Fruit fly (Drosophila melanogaster) whole organism, embryonic: ENCODE data around the gene unk.
A peak's percentile ranks its signal among the peaks of the same experiment; 100 is the strongest.

Experiments
- Awh ChIP-seq: fragments of 200-800 bp; sonication (Bioruptor generic); IDR thresholded peaks from 2 replicates; pipeline ENCODE4, ENCODE4 v1.3.6; 2022; ENCODE audit warnings: missing biosample characterization, missing genetic modification characterization
- CG10543 ChIP-seq: fragments of 200-800 bp; sonication (Bioruptor generic); optimal IDR thresholded peaks from 3 replicates; lab custom pipeline; 2017; ENCODE audit warnings: missing biosample characterization, mild to moderate bottlenecking, missing genetic modification characterization, moderate library complexity
- CG12219 ChIP-seq: fragments of 200-800 bp; sonication (Bioruptor generic); optimal IDR thresholded peaks from 3 replicates; lab custom pipeline; 2018; ENCODE audit warnings: missing biosample characterization, mild to moderate bottlenecking, missing genetic modification characterization
- CG15073 ChIP-seq: fragments of 200-800 bp; sonication (Bioruptor generic); optimal IDR thresholded peaks from 2 replicates; lab custom pipeline; 2016; ENCODE audit warnings: missing biosample characterization, missing genetic modification characterization
- CG15601 ChIP-seq: fragments of 200-800 bp; sonication (Bioruptor generic); optimal IDR thresholded peaks from 3 replicates; lab custom pipeline; 2019; ENCODE audit warnings: missing biosample characterization, mild to moderate bottlenecking, missing genetic modification characterization, moderate library complexity
- CG17802 ChIP-seq: fragments of 200-800 bp; sonication (Bioruptor generic); optimal IDR thresholded peaks from 2 replicates; lab custom pipeline; 2018; ENCODE audit warnings: missing biosample characterization, mild to moderate bottlenecking, missing genetic modification characterization, moderate library complexity
- CG1792 ChIP-seq: fragments of 200-800 bp; sonication (Bioruptor generic); optimal IDR thresholded peaks from 2 replicates; lab custom pipeline; 2016; ENCODE audit warnings: missing biosample characterization, missing genetic modification characterization
- CG2116 ChIP-seq: fragments of 200-800 bp; sonication (Bioruptor generic); optimal IDR thresholded peaks from 3 replicates; lab custom pipeline; 2018; ENCODE audit warnings: missing biosample characterization, mild to moderate bottlenecking, missing genetic modification characterization
- CG2875 ChIP-seq: fragments of 200-800 bp; sonication (Bioruptor generic); optimal IDR thresholded peaks from 2 replicates; lab custom pipeline; 2017; ENCODE audit warnings: missing biosample characterization, mild to moderate bottlenecking, missing genetic modification characterization, missing genetic modification reagents
- CG31441 ChIP-seq: fragments of 200-800 bp; sonication (Bioruptor generic); IDR thresholded peaks from 2 replicates; pipeline ENCODE4 v1.3.6; 2022; ENCODE audit warnings: missing biosample characterization, missing genetic modification characterization
- CG34376 ChIP-seq: fragments of 200-800 bp; sonication (Bioruptor generic); optimal IDR thresholded peaks from 2 replicates; lab custom pipeline; 2018; ENCODE audit warnings: missing biosample characterization, mild to moderate bottlenecking, missing genetic modification characterization
- CG4360 ChIP-seq: fragments of 200-800 bp; sonication (Bioruptor generic); IDR thresholded peaks from 2 replicates; pipeline ENCODE4 v1.3.6; 2022; ENCODE audit warnings: missing biosample characterization, missing genetic modification characterization
- CG8089 ChIP-seq: fragments of 200-800 bp; sonication (Bioruptor generic); optimal IDR thresholded peaks from 3 replicates; lab custom pipeline; 2016; ENCODE audit warnings: missing biosample characterization, missing genetic modification characterization
- CG8765 ChIP-seq: fragments of 200-800 bp; sonication (Bioruptor generic); IDR thresholded peaks from 2 replicates; pipeline ENCODE4 v1.3.6; 2022; ENCODE audit warnings: missing biosample characterization, missing genetic modification characterization
- Chrac-16 ChIP-seq: fragments of 200-800 bp; sonication (Bioruptor generic); optimal IDR thresholded peaks from 3 replicates; lab custom pipeline; 2016; ENCODE audit warnings: missing biosample characterization, missing genetic modification characterization
- CoRest ChIP-seq: fragments of 200-800 bp; sonication (Bioruptor generic); optimal IDR thresholded peaks from 3 replicates; lab custom pipeline; 2018; ENCODE audit warnings: missing biosample characterization, mild to moderate bottlenecking, missing genetic modification characterization, moderate library complexity
- D ChIP-seq, 2 experiments: fragments of 200-800 bp in 1 of 2; fragments of >200 bp in 1 of 2; sonication (Bioruptor generic) in 1 of 2; optimal IDR thresholded peaks; 2 replicates in 1 of 2; 3 replicates in 1 of 2; lab custom pipeline; 2017; ENCODE audit warnings: mild to moderate bottlenecking in 1 of 2, missing biosample characterization in 1 of 2, missing genetic modification characterization in 1 of 2, missing genetic modification reagents in 1 of 2
- E2f1 ChIP-seq: fragments of 200-800 bp; sonication (Bioruptor generic); IDR thresholded peaks from 2 replicates; pipeline ENCODE4 v1.3.6; 2022; ENCODE audit warnings: missing biosample characterization, missing genetic modification characterization
- HLHmδ ChIP-seq: fragments of 200-800 bp; sonication (Bioruptor generic); optimal IDR thresholded peaks from 2 replicates; lab custom pipeline; 2018; ENCODE audit warnings: missing biosample characterization, mild to moderate bottlenecking, missing genetic modification characterization, moderate library complexity
- HmgZ ChIP-seq: fragments of 200-800 bp; sonication (Bioruptor generic); optimal IDR thresholded peaks from 2 replicates; lab custom pipeline; 2018; ENCODE audit warnings: missing biosample characterization, mild to moderate bottlenecking, missing genetic modification characterization
- Hr3 ChIP-seq: fragments of 200-800 bp; sonication (Bioruptor generic); optimal IDR thresholded peaks from 3 replicates; lab custom pipeline; 2016; ENCODE audit warnings: missing biosample characterization, missing genetic modification characterization
- Med ChIP-seq: fragments of 200-800 bp; sonication (Bioruptor generic); peaks from one replicate; lab custom pipeline; 2016; ENCODE audit warnings: missing biosample characterization, missing genetic modification characterization, mild to moderate bottlenecking, inconsistent platforms, moderate library complexity
- Mes4 ChIP-seq: fragments of 200-800 bp; sonication (Bioruptor generic); optimal IDR thresholded peaks from 2 replicates; lab custom pipeline; 2016; ENCODE audit warnings: missing biosample characterization, missing genetic modification characterization
- NfI ChIP-seq: fragments of 200-800 bp; sonication (Bioruptor generic); optimal IDR thresholded peaks from 3 replicates; lab custom pipeline; 2018; ENCODE audit warnings: missing biosample characterization, mild to moderate bottlenecking, missing genetic modification characterization, moderate library complexity
- Sox100B ChIP-seq: fragments of 200-800 bp; sonication (Bioruptor generic); optimal IDR thresholded peaks from 3 replicates; lab custom pipeline; 2018; ENCODE audit warnings: missing biosample characterization, mild to moderate bottlenecking, missing genetic modification characterization
- Spps ChIP-seq: fragments of 200-800 bp; sonication (Bioruptor generic); optimal IDR thresholded peaks from 2 replicates; lab custom pipeline; 2018; ENCODE audit warnings: missing biosample characterization, mild to moderate bottlenecking, missing genetic modification characterization
- al ChIP-seq: fragments of 200-800 bp; sonication (Bioruptor generic); IDR thresholded peaks from 2 replicates; pipeline ENCODE4 v1.3.6; 2022; ENCODE audit warnings: missing biosample characterization, missing genetic modification characterization
- amos ChIP-seq: fragments of 200-800 bp; sonication (Bioruptor generic); IDR thresholded peaks from 2 replicates; pipeline ENCODE4 v1.3.6; 2022; ENCODE audit warnings: missing biosample characterization, missing genetic modification characterization; ENCODE audit not compliant: partially characterized antibody
- bigmax ChIP-seq: fragments of 200-800 bp; sonication (Bioruptor generic); optimal IDR thresholded peaks from 2 replicates; lab custom pipeline; 2018; ENCODE audit warnings: missing biosample characterization, mild to moderate bottlenecking, missing genetic modification characterization
- cg ChIP-seq: fragments of 200-800 bp; sonication (Bioruptor generic); optimal IDR thresholded peaks from 3 replicates; lab custom pipeline; 2019; ENCODE audit warnings: missing biosample characterization, mild to moderate bottlenecking, missing genetic modification characterization, moderate library complexity
- chinmo ChIP-seq: fragments of 200-800 bp; sonication (Bioruptor generic); IDR thresholded peaks from 4 replicates; pipeline ENCODE4 v1.3.6; 2022; ENCODE audit warnings: missing biosample characterization, missing genetic modification characterization; ENCODE audit not compliant: partially characterized antibody
- corto ChIP-seq: fragments of 200-800 bp; sonication (Bioruptor generic); optimal IDR thresholded peaks from 2 replicates; lab custom pipeline; 2016; ENCODE audit warnings: missing biosample characterization, mild to moderate bottlenecking, missing genetic modification characterization, moderate library complexity
- crp ChIP-seq, 2 experiments: fragments of 200-800 bp; sonication (Bioruptor generic); optimal IDR thresholded peaks; 2 replicates in 1 of 2; 3 replicates in 1 of 2; lab custom pipeline; 2017; ENCODE audit warnings: missing biosample characterization in 2 of 2, missing genetic modification characterization in 2 of 2, mild to moderate bottlenecking in 1 of 2, moderate library complexity in 1 of 2
- dysf ChIP-seq: fragments of 200-800 bp; sonication (Bioruptor generic); IDR thresholded peaks from 3 replicates; pipeline ENCODE4 v1.3.6; 2022; ENCODE audit warnings: missing biosample characterization, missing genetic modification characterization
- en ChIP-seq: fragments of 200-800 bp; sonication (Bioruptor generic); optimal IDR thresholded peaks from 2 replicates; lab custom pipeline; 2016; ENCODE audit warnings: missing biosample characterization, missing genetic modification characterization
- esg ChIP-seq: fragments of 200-800 bp; sonication (Bioruptor generic); conservative IDR thresholded peaks from 2 replicates; pipeline ENCODE4 v1.3.6; 2022; ENCODE audit warnings: missing biosample characterization, missing genetic modification characterization
- hbn ChIP-seq: fragments of 200-800 bp; sonication (Bioruptor generic); IDR thresholded peaks from 2 replicates; pipeline ENCODE4 v1.3.6; 2022; ENCODE audit warnings: missing biosample characterization, missing genetic modification characterization; ENCODE audit not compliant: partially characterized antibody
- mirr ChIP-seq: fragments of 200-800 bp; sonication (Bioruptor generic); optimal IDR thresholded peaks from 3 replicates; lab custom pipeline; 2018; ENCODE audit warnings: missing biosample characterization, mild to moderate bottlenecking, missing genetic modification characterization
- otp ChIP-seq: fragments of 200-800 bp; sonication (Bioruptor generic); IDR thresholded peaks from 3 replicates; pipeline ENCODE4, ENCODE4 v1.3.6; 2022; ENCODE audit warnings: missing biosample characterization, missing genetic modification characterization
- pho ChIP-seq: fragments of 200-800 bp; sonication (Bioruptor generic); optimal IDR thresholded peaks from 2 replicates; lab custom pipeline; 2016; ENCODE audit warnings: missing biosample characterization, missing genetic modification characterization
- pum ChIP-seq: fragments of 200-800 bp; sonication (Bioruptor generic); optimal IDR thresholded peaks from 2 replicates; lab custom pipeline; 2016; ENCODE audit warnings: missing biosample characterization, missing genetic modification characterization
- twi ChIP-seq: fragments of 200-800 bp; optimal IDR thresholded peaks from 2 replicates; lab custom pipeline; 2019; ENCODE audit warnings: missing biosample characterization, mild to moderate bottlenecking, missing genetic modification characterization, moderate library complexity
- unc-4 ChIP-seq: fragments of 200-800 bp; sonication (Bioruptor generic); IDR thresholded peaks from 2 replicates; pipeline ENCODE4 v1.3.6; 2022; ENCODE audit warnings: missing biosample characterization, missing genetic modification characterization; ENCODE audit not compliant: partially characterized antibody
- vfl ChIP-seq: fragments of 200-800 bp; sonication (Bioruptor generic); optimal IDR thresholded peaks from 2 replicates; lab custom pipeline; 2016; ENCODE audit warnings: missing biosample characterization, missing genetic modification characterization
- vnd ChIP-seq: fragments of 200-800 bp; sonication (Bioruptor generic); IDR thresholded peaks from 3 replicates; pipeline ENCODE4 v1.3.6; 2022; ENCODE audit warnings: missing biosample characterization, missing genetic modification characterization; ENCODE audit not compliant: partially characterized antibody
- z ChIP-seq: fragments of 200-800 bp; sonication (Bioruptor generic); IDR thresholded peaks from 3 replicates; pipeline ENCODE4 v1.3.6; 2022; ENCODE audit warnings: missing biosample characterization, missing genetic modification characterization

The unk gene

dm6 chr3R:23189958-23190900 lies 32.6 kb upstream of the unk start (continued):
- peak; percentile 45 for TF ChIP-seq vfl
- peak; percentile 72 for TF ChIP-seq Awh (GFP tag; lab: Robert Waterston, UW)
- TF ChIP-seq CG1792 (GFP tag; lab: Kevin White, UChicago) = peak; percentile 60
- TF ChIP-seq E2f1 (GFP tag; lab: Robert Waterston, UW) = peak; percentile 71
- no peak for TF ChIP-seq en (GFP tag; lab: Kevin White, UChicago)
- no peak for TF ChIP-seq CG10543
- TF ChIP-seq twi (tag; lab: Kevin White, UChicago) = peak; percentile 41
- no peak for TF ChIP-seq unc-4 (GFP tag; lab: Robert Waterston, UW)
- peak; percentile 35 for TF ChIP-seq Spps
- peak; percentile 68; the same call in 2 of the 3 replicates for TF ChIP-seq otp (GFP tag; lab: Robert Waterston, UW)
- peak; percentile 78 for TF ChIP-seq corto (GFP tag; lab: Kevin White, UChicago)
- TF ChIP-seq CG8765 (GFP tag; lab: Robert Waterston, UW) = peak; percentile 41; the same call in 1 of the 2 replicates
- peak; percentile 69 for TF ChIP-seq Hr3 (GFP tag; lab: Kevin White, UChicago)
- no peak for TF ChIP-seq vnd
- TF ChIP-seq dysf (GFP tag; lab: Robert Waterston, UW) = peak; percentile 81
- TF ChIP-seq Mes4 (GFP tag; lab: Kevin White, UChicago) = peak; percentile 59
- no peak for TF ChIP-seq crp (GFP tag; optimal IDR thresholded peaks at IDR 0.05; lab: Kevin White, UChicago)
- peak; percentile 43 for TF ChIP-seq pum
- no peak for TF ChIP-seq HLHmδ (GFP tag; lab: Kevin White, UChicago)
- TF ChIP-seq amos = no peak
- peak; percentile 68 for TF ChIP-seq Chrac-16 (GFP tag; lab: Kevin White, UChicago)
- TF ChIP-seq CG2875 (GFP tag; lab: Kevin White, UChicago) = no peak
- TF ChIP-seq D (optimal IDR thresholded peaks at IDR 0.05; lab: Kevin White, UChicago) = no peak
- TF ChIP-seq D (GFP tag; optimal IDR thresholded peaks at IDR 0.05; lab: Kevin White, UChicago) = peak; percentile 34
- TF ChIP-seq Sox100B = peak; percentile 64
- TF ChIP-seq CG31441 = peak; percentile 78
- no peak for TF ChIP-seq CG15073
- TF ChIP-seq chinmo (GFP tag; lab: Robert Waterston, UW) = peak; percentile 37; the same call in 1 of the 4 replicates
- peak; percentile 78 for TF ChIP-seq NfI
- TF ChIP-seq bigmax (GFP tag; lab: Kevin White, UChicago) = no peak
- TF ChIP-seq CG2116 (GFP tag; lab: Kevin White, UChicago) = peak; percentile 6
- TF ChIP-seq CG8089 = peak; percentile 33
- TF ChIP-seq pho (GFP tag; lab: Kevin White, UChicago) = peak; percentile 51
- peak; percentile 31 for TF ChIP-seq CG17802 (tag; lab: Kevin White, UChicago)
- peak; percentile 49 for TF ChIP-seq esg
- peak; percentile 81 for TF ChIP-seq CoRest
- TF ChIP-seq, all 482 proteins: peak for 350

- TF ChIP-seq mirr (GFP tag; lab: Kevin White, UChicago) (peak; percentile 47), Med (peak; percentile 22), CG12219 (no peak), HmgZ (tag; lab: Kevin White, UChicago) (peak; percentile 32), CG10543 (peak; percentile 47), CG34376 (peak; percentile 84), CG4360 (GFP tag; lab: Robert Waterston, UW) (0 out of 2 replicates have a peak, but pooled peaks have one; percentile 11), z (GFP tag; lab: Robert Waterston, UW) (0 out of 3 replicates have a peak, but pooled peaks have one; percentile 16), CG15601 (tag; lab: Kevin White, UChicago) (no peak), hbn (GFP tag; lab: Robert Waterston, UW) (no peak), al (GFP tag; lab: Robert Waterston, UW) (no peak), cg (GFP tag; lab: Kevin White, UChicago) (peak; percentile 19), chinmo (GFP tag; lab: Robert Waterston, UW) (peak; percentile 79; the same call in 1 of the 4 replicates)
Observed at dm6 chr3R:23189143-23189957, 31.7 kb upstream of the unk start.
